Fruit fly (Drosophila melanogaster): ENCODE results near the gene eIF4H1.

eIF4H1 gene

DNA sequence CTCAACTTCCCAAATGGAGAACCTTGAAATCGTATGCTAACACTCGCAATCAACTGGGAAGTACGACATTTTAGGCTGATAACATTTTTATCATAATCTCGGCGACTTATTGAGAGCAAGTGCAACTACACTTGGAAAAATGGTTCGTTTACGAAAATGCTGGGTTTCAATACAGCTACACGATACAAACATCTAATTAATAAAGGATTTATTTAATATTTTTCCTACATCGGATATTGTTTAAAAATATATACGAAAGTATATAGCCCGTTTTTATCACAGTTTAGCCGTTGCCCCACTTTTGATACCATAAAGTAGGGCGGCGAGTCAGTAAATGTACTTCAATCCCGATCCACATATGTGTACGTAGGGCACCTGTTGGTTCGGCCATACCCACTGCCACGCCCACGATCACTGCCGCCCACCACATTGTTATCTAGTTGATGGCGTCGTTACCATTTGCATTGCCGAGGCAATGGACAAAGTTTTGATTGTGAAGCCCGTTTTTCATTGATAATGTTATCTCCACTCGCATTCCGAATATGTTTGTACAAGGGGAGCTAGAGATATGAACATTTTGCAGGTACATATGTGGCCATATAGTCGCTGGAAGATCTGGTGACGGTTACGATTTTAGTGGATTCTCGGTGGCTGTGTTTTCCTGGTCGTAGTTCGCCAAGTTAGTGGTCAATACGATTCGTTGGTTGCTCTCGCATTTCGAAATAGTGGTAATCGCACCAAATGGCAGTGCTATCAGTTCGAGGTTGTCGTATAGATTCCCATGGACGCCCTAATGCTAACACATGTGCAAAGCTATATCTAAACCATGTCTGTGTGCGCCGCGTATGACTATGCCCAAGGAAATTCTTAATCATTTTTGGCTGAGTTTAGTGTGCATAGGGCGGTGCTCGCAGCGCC, 33.8 kb upstream of the eIF4H1 start, which contains the start of gene Traf-like:
Gene Traf-like, plus strand, starts transcription at position 596 of the 918 bp plus-strand sequence.
- TF ChIP-seq Blimp-1 (GFP tag; optimal IDR thresholded peaks at IDR 0.05) (no peak), ss (GFP tag; optimal IDR thresholded peaks at IDR 0.05) (no peak), topi (GFP tag; optimal IDR thresholded peaks at IDR 0.05) (peak; percentile 5), Hr38 (GFP tag; optimal IDR thresholded peaks at IDR 0.05) (no peak), CG11294 (GFP tag; IDR thresholded peaks at IDR 0.05) (no peak), svp (GFP tag) (peak; percentile 81), cyc (GFP tag; optimal IDR thresholded peaks at IDR 0.05) (no peak), CG3919 (GFP tag; optimal IDR thresholded peaks at IDR 0.05) (no peak), CG6792 (GFP tag; optimal IDR thresholded peaks at IDR 0.05) (no peak), CG3032 (tag; optimal IDR thresholded peaks at IDR 0.05) (no peak), Ets96B (tag; optimal IDR thresholded peaks at IDR 0.05) (no peak), fkh (GFP tag; optimal IDR thresholded peaks at IDR 0.05) (peak; percentile 38), Gug (GFP tag; IDR thresholded peaks at IDR 0.05) (no peak), CG8119 (GFP tag; IDR thresholded peaks at IDR 0.05) (no peak), esn (GFP tag; optimal IDR thresholded peaks at IDR 0.05) (peak; percentile 5), CG10669 (GFP tag; optimal IDR thresholded peaks at IDR 0.05) (no peak), Smox (GFP tag; optimal IDR thresholded peaks at IDR 0.05) (no peak), Eip75B (GFP tag; optimal IDR thresholded peaks at IDR 0.05) (peak; percentile 50), Lpt (GFP tag; optimal IDR thresholded peaks at IDR 0.05) (no peak), CG1621 (tag; optimal IDR thresholded peaks at IDR 0.05) (no peak), lz (GFP tag; optimal IDR thresholded peaks at IDR 0.05) (peak; percentile 13), Eip78C (GFP tag) (peak; percentile 51)

DNA sequence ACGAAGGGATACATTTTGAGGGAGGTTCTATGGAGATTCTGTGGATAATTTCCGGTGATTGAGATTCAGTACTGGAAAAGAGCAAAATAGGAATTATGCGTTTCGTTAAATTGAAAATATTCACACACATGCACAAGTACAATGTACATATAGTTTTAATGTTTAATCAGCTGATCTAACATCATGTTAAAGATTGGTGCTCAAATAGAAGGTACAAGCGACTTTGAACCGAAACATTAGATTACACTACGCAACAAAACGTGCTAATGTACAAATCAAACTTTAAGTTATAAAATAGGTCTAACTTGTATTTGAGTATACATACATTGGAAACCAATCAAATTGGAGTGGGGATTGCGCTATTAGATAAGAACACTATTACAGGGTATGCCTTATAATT, 28.4 kb upstream of the eIF4H1 start:
- TF ChIP-seq Smox (GFP tag; optimal IDR thresholded peaks at IDR 0.05) (no peak), fkh (GFP tag; optimal IDR thresholded peaks at IDR 0.05) (peak; percentile 52)

DNA sequence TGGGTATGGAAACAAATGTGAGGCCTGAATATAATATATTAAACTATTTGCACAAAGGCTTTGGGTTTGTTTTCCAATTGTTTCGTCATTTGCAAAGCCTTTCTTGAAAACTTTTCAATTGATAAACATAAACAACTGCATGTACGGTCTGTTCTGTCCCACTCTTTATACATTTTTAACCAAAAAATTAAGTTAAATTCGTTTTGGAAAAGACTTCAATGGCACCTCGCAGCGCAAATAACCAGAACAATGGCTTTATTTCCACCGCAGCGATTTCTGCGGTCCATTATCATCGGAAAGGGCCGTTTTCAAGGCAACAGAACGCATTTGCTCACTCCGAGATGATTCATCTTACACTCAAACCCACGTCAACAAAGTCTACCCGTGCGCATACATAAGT, 27.6 kb upstream of the eIF4H1 start:
- no peak for TF ChIP-seq net (GFP tag; optimal IDR thresholded peaks at IDR 0.05)
- no peak for TF ChIP-seq ss (GFP tag; optimal IDR thresholded peaks at IDR 0.05)
- TF ChIP-seq CG11762 (GFP tag; optimal IDR thresholded peaks at IDR 0.05; ENCODE audit: insufficient read depth), result no peak
- TF ChIP-seq svp (GFP tag), result peak; percentile 30
- no peak for TF ChIP-seq Eip93F (GFP tag; optimal IDR thresholded peaks at IDR 0.05)
- TF ChIP-seq spab (GFP tag; optimal IDR thresholded peaks at IDR 0.05), result no peak
- TF ChIP-seq fkh (GFP tag; optimal IDR thresholded peaks at IDR 0.05), result no peak
- no peak for TF ChIP-seq CG15336 (GFP tag; IDR thresholded peaks at IDR 0.05)
- no peak for TF ChIP-seq Smox (GFP tag; optimal IDR thresholded peaks at IDR 0.05)
- no peak for TF ChIP-seq CG8119 (GFP tag; IDR thresholded peaks at IDR 0.05)
- TF ChIP-seq eg (GFP tag; IDR thresholded peaks at IDR 0.05), result no peak
- peak; percentile 18 for TF ChIP-seq Sox14 (GFP tag; optimal IDR thresholded peaks at IDR 0.05)
- TF ChIP-seq Eip78C (GFP tag), result peak; percentile 12
- TF ChIP-seq topi (GFP tag; optimal IDR thresholded peaks at IDR 0.05), result no peak

DNA sequence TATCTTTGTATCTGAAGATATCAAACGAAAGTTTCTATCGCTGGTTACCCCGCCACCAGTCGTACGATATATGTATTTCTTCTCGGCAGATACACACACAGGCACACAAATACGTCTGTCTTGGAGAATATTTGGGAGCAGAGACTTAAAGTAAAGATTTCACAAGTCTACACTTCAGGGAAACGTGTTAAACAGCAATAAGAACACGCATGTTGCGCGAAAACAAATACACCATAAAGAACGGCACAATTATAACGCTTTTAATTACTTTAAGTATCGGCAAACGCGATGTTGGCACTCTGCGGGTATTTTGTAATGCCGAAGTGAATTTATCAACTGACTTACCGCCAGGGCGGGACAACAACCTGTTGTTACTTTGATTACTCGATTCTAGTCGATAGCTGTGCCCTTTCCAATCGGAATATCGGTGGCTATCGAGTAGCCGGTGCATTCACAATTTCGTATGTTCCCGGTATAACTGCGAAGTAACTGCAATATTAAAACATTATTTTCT, 26.5 kb upstream of the eIF4H1 start, which contains the start of gene AnxB11:
Gene AnxB11, minus strand, starts transcription at position 367 of the 514 bp plus-strand sequence.
- TF ChIP-seq Eip75B (GFP tag; optimal IDR thresholded peaks at IDR 0.05) (no peak), achi (GFP tag; optimal IDR thresholded peaks at IDR 0.05) (peak; percentile 9), CG16779 (tag; optimal IDR thresholded peaks at IDR 0.05) (no peak), CG1621 (tag; optimal IDR thresholded peaks at IDR 0.05) (no peak), CG4318 (GFP tag; optimal IDR thresholded peaks at IDR 0.05) (no peak), Sox102F (GFP tag; optimal IDR thresholded peaks at IDR 0.05) (no peak), Met (GFP tag; optimal IDR thresholded peaks at IDR 0.05) (no peak), salr (GFP tag; optimal IDR thresholded peaks at IDR 0.05) (no peak), CG15336 (GFP tag; IDR thresholded peaks at IDR 0.05) (no peak), lz (GFP tag; optimal IDR thresholded peaks at IDR 0.05) (no peak), CG6163 (GFP tag; IDR thresholded peaks at IDR 0.05) (no peak), fd59A (GFP tag; optimal IDR thresholded peaks at IDR 0.05) (no peak), CG11294 (GFP tag; IDR thresholded peaks at IDR 0.05) (no peak), Ets21C (GFP tag; optimal IDR thresholded peaks at IDR 0.05) (no peak), CG8119 (GFP tag; IDR thresholded peaks at IDR 0.05) (no peak), CG3032 (tag; optimal IDR thresholded peaks at IDR 0.05) (no peak), Ets96B (tag; optimal IDR thresholded peaks at IDR 0.05) (no peak), CG11762 (GFP tag; optimal IDR thresholded peaks at IDR 0.05; ENCODE audit: insufficient read depth) (no peak), ss (GFP tag; optimal IDR thresholded peaks at IDR 0.05) (peak in 1 of 2 experiments; percentile 9), Eip93F (GFP tag; optimal IDR thresholded peaks at IDR 0.05) (no peak), Eip78C (GFP tag) (peak; percentile 64), Sox15 (GFP tag; optimal IDR thresholded peaks at IDR 0.05) (no peak), Lpt (GFP tag; optimal IDR thresholded peaks at IDR 0.05) (no peak), CG8632 (GFP tag; optimal IDR thresholded peaks at IDR 0.05) (no peak), dsx (GFP tag; optimal IDR thresholded peaks at IDR 0.05; ENCODE audit: poor library complexity, severe bottlenecking) (peak; percentile 23), CG11902 (GFP tag; optimal IDR thresholded peaks at IDR 0.05) (no peak)

Measured in whole organism, prepupa.